Worm (Caenorhabditis elegans): ENCODE results near the gene F14B8.4.

The F14B8.4 gene

ce11 chrX:6853318-6853717, 46.4 kb downstream of the F14B8.4 start, which contains the start of gene rig-3:
TSS of gene rig-3 (plus strand) at chrX:6853618.
- TF ChIP-seq unc-62 (GFP tag; optimal IDR thresholded peaks at IDR 0.05 in 1 of 2) = peak in 1 of 2 experiments; percentile 87
- TF ChIP-seq unc-62 (tag; optimal IDR thresholded peaks at IDR 0.05) = no peak
- no peak for TF ChIP-seq egl-43 (GFP tag; IDR thresholded peaks at IDR 0.05)

- TF ChIP-seq aha-1 (tag) = peak; percentile 29
- peak in 1 of 2 experiments; percentile 96 for TF ChIP-seq unc-62 (GFP tag; optimal IDR thresholded peaks at IDR 0.05 in 1 of 2)
- TF ChIP-seq unc-62 (tag; optimal IDR thresholded peaks at IDR 0.05) = no peak
- TF ChIP-seq nhr-6 (tag; optimal IDR thresholded peaks at IDR 0.05) = no peak
- no peak for TF ChIP-seq ceh-82 (tag; optimal IDR thresholded peaks at IDR 0.05)
Measured at ce11 chrX:6850412-6850811, 49.3 kb downstream of the F14B8.4 start.
